Fruit fly (Drosophila melanogaster): ENCODE data around the gene Gr93b.
A peak's percentile ranks its signal among the peaks of the same experiment; 100 is the strongest.

The Gr93b gene

dm6 chr3R:21870158-21870971 lies 26.8 kb upstream of the Gr93b start, which contains the start of gene CG31431 (continued):
- peak; percentile 74 for TF ChIP-seq CG17912 (GFP tag; optimal IDR thresholded peaks at IDR 0.05)
- TF ChIP-seq dmrt11E (tag; optimal IDR thresholded peaks at IDR 0.05) = peak; percentile 94
- no peak; the same call in none of the 2 replicates for TF ChIP-seq Gsc (GFP tag; IDR thresholded peaks at IDR 0.05)
- peak; percentile 84 for TF ChIP-seq CG8281 (tag; optimal IDR thresholded peaks at IDR 0.05)
- peak; percentile 97 for TF ChIP-seq dpn (GFP tag; optimal IDR thresholded peaks at IDR 0.05)
- peak; percentile 95 for TF ChIP-seq CG43689 (GFP tag; IDR thresholded peaks at IDR 0.05)
- TF ChIP-seq bbx (GFP tag; IDR thresholded peaks at IDR 0.05; ENCODE audit: partially characterized antibody) = no peak
- peak; percentile 97 for TF ChIP-seq bcd (GFP tag; optimal IDR thresholded peaks at IDR 0.05)
- peak; percentile 93 for TF ChIP-seq CG15514 (GFP tag; optimal IDR thresholded peaks at IDR 0.05)
- peak; percentile 94 for TF ChIP-seq Hr3 (GFP tag; optimal IDR thresholded peaks at IDR 0.05)
- TF ChIP-seq pan (optimal IDR thresholded peaks at IDR 0.05) = no peak
- TF ChIP-seq pan (GFP tag; optimal IDR thresholded peaks at IDR 0.05 in 1 of 2, IDR thresholded peaks at IDR 0.05 in 1 of 2) = peak in 1 of 2 experiments; percentile 98
- TF ChIP-seq tio (GFP tag; optimal IDR thresholded peaks at IDR 0.05) = peak; percentile 96
- peak; percentile 88 for TF ChIP-seq gt (GFP tag; IDR thresholded peaks at IDR 0.05)
- peak; percentile 98 for TF ChIP-seq Ada2b (GFP tag; IDR thresholded peaks at IDR 0.05)
- TF ChIP-seq ash1 (GFP tag; optimal IDR thresholded peaks at IDR 0.05) = peak; percentile 88
- peak; percentile 91 for TF ChIP-seq CG10267 (tag; optimal IDR thresholded peaks at IDR 0.05)
- TF ChIP-seq Dbx (GFP tag; IDR thresholded peaks at IDR 0.05) = peak; percentile 98
- peak; percentile 98 for TF ChIP-seq CG11695 (GFP tag; IDR thresholded peaks at IDR 0.05)
- TF ChIP-seq CG8944 (GFP tag; optimal IDR thresholded peaks at IDR 0.05) = peak; percentile 98
- TF ChIP-seq pnt (GFP tag; optimal IDR thresholded peaks at IDR 0.05) = peak; percentile 95
- TF ChIP-seq bowl (GFP tag; IDR thresholded peaks at IDR 0.05) = peak; percentile 92
- TF ChIP-seq CG32767 (GFP tag; IDR thresholded peaks at IDR 0.05) = peak; percentile 92
- peak; percentile 94 for TF ChIP-seq D19A (tag; optimal IDR thresholded peaks at IDR 0.05)
- no peak for TF ChIP-seq hbn (GFP tag; IDR thresholded peaks at IDR 0.05; ENCODE audit: partially characterized antibody)
- peak; percentile 97 for TF ChIP-seq NC2β (GFP tag; optimal IDR thresholded peaks at IDR 0.05)
- TF ChIP-seq mirr (GFP tag; optimal IDR thresholded peaks at IDR 0.05) = peak; percentile 98
- peak; percentile 88 for TF ChIP-seq sr (GFP tag; IDR thresholded peaks at IDR 0.05)
- TF ChIP-seq CG10462 (GFP tag; optimal IDR thresholded peaks at IDR 0.05) = peak; percentile 94
- TF ChIP-seq gcm (GFP tag; optimal IDR thresholded peaks at IDR 0.05) = peak; percentile 95
- TF ChIP-seq CoRest (tag; optimal IDR thresholded peaks at IDR 0.05) = peak; percentile 97
- TF ChIP-seq CG12391 (tag; optimal IDR thresholded peaks at IDR 0.05) = peak; percentile 97
- peak; percentile 94 for TF ChIP-seq CG7987 (GFP tag; optimal IDR thresholded peaks at IDR 0.05)
- peak; percentile 96 for TF ChIP-seq CG18262 (tag; optimal IDR thresholded peaks at IDR 0.05)
- peak; percentile 96 for TF ChIP-seq CG14667 (GFP tag; IDR thresholded peaks at IDR 0.05)
- peak; percentile 94 for TF ChIP-seq Drgx (GFP tag; IDR thresholded peaks at IDR 0.05)
- no peak for TF ChIP-seq hkb (optimal IDR thresholded peaks at IDR 0.05)
- TF ChIP-seq hkb (GFP tag; IDR thresholded peaks at IDR 0.05) = peak; percentile 98
- TF ChIP-seq CG1792 (GFP tag; optimal IDR thresholded peaks at IDR 0.05) = peak; percentile 97
- TF ChIP-seq CG2116 (GFP tag; optimal IDR thresholded peaks at IDR 0.05) = peak; percentile 75
- peak; percentile 96 for TF ChIP-seq ttk (GFP tag; IDR thresholded peaks at IDR 0.05)
- peak; percentile 96 for TF ChIP-seq al (GFP tag; IDR thresholded peaks at IDR 0.05)
- TF ChIP-seq CG13287 (GFP tag; IDR thresholded peaks at IDR 0.05; ENCODE audit: partially characterized antibody) = no peak
- peak; percentile 97 for TF ChIP-seq CG10366 (GFP tag; IDR thresholded peaks at IDR 0.05)
- peak; percentile 97 for TF ChIP-seq Ptx1 (GFP tag; IDR thresholded peaks at IDR 0.05)
- TF ChIP-seq Dip3 (GFP tag; optimal IDR thresholded peaks at IDR 0.05) = peak; percentile 97
- peak; percentile 95 for TF ChIP-seq gce (GFP tag; IDR thresholded peaks at IDR 0.05)
- peak; percentile 94 for TF ChIP-seq Mad (GFP tag; optimal IDR thresholded peaks at IDR 0.05)
- TF ChIP-seq CG7372 (GFP tag; IDR thresholded peaks at IDR 0.05) = peak; percentile 98
- peak; percentile 96 for TF ChIP-seq Rx (GFP tag; IDR thresholded peaks at IDR 0.05)
